Fruit fly (Drosophila melanogaster) whole organism, adult: ENCODE measurements around the gene tld.

Experiments used
- CG11617 ChIP-seq: fragments of 200-800 bp; sonication (Bioruptor generic); optimal IDR thresholded peaks from 2 replicates; lab custom pipeline; 2017; ENCODE audit warnings: mild to moderate bottlenecking, missing biosample characterization, missing genetic modification reagents, missing genetic modification characterization
- CG12768 ChIP-seq: fragments of 200-800 bp; sonication (Bioruptor generic); optimal IDR thresholded peaks from 2 replicates; lab custom pipeline; 2017; ENCODE audit warnings: missing biosample characterization, missing genetic modification characterization, mild to moderate bottlenecking, moderate library complexity, missing genetic modification reagents
- CG14711 ChIP-seq: fragments of 200-800 bp; sonication (Bioruptor generic); optimal IDR thresholded peaks from 2 replicates; lab custom pipeline; 2018; ENCODE audit warnings: missing biosample characterization, mild to moderate bottlenecking, missing genetic modification characterization, moderate library complexity
- CG1620 ChIP-seq: fragments of 200-800 bp; sonication (Bioruptor generic); optimal IDR thresholded peaks from 2 replicates; lab custom pipeline; 2016; ENCODE audit warnings: missing biosample characterization, missing genetic modification characterization
- CG33017 ChIP-seq: fragments of 200-800 bp; sonication (Bioruptor generic); optimal IDR thresholded peaks from 2 replicates; lab custom pipeline; 2018; ENCODE audit warnings: missing biosample characterization, mild to moderate bottlenecking, missing genetic modification characterization, moderate library complexity
- CG5204 ChIP-seq: fragments of 200-800 bp; sonication (Bioruptor generic); optimal IDR thresholded peaks from 2 replicates; lab custom pipeline; 2016; ENCODE audit warnings: missing biosample characterization, missing genetic modification characterization
- CG7045 ChIP-seq: fragments of 200-800 bp; sonication (Bioruptor generic); optimal IDR thresholded peaks from 2 replicates; lab custom pipeline; 2017; ENCODE audit warnings: missing biosample characterization, mild to moderate bottlenecking, missing genetic modification characterization
- CG7101 ChIP-seq: fragments of 200-800 bp; sonication (Bioruptor generic); optimal IDR thresholded peaks from 2 replicates; lab custom pipeline; 2018; ENCODE audit warnings: missing biosample characterization, mild to moderate bottlenecking, missing genetic modification characterization, moderate library complexity
- Clk ChIP-seq: fragments of 200-800 bp; sonication (Bioruptor generic); optimal IDR thresholded peaks from 2 replicates; lab custom pipeline; 2017; ENCODE audit warnings: missing biosample characterization, missing genetic modification characterization
- Crg-1 ChIP-seq: fragments of 200-800 bp; sonication (Bioruptor generic); optimal IDR thresholded peaks from 2 replicates; lab custom pipeline; 2016; ENCODE audit warnings: missing biosample characterization, missing genetic modification characterization
- Hr96 ChIP-seq: fragments of 200-800 bp; sonication (Bioruptor generic); optimal IDR thresholded peaks from 2 replicates; lab custom pipeline; 2016; ENCODE audit warnings: missing biosample characterization, missing genetic modification characterization
- Mnt ChIP-seq: fragments of 200-800 bp; sonication (Bioruptor generic); optimal IDR thresholded peaks from 2 replicates; lab custom pipeline; 2016; ENCODE audit warnings: missing biosample characterization, mild to moderate bottlenecking, missing genetic modification characterization
- bab1 ChIP-seq: fragments of 200-800 bp; sonication (Bioruptor generic); optimal IDR thresholded peaks from 3 replicates; lab custom pipeline; 2019; ENCODE audit warnings: missing biosample characterization, mild to moderate bottlenecking, missing genetic modification characterization, moderate library complexity
- cic ChIP-seq: fragments of 200-800 bp; sonication (Bioruptor generic); optimal IDR thresholded peaks from 2 replicates; lab custom pipeline; 2017; ENCODE audit warnings: missing biosample characterization, mild to moderate bottlenecking, missing genetic modification characterization, moderate library complexity
- cnc ChIP-seq, 2 experiments: fragments of >200 bp; optimal IDR thresholded peaks; 2 replicates each; lab custom pipeline; 2017
- kay ChIP-seq: fragments of 200-800 bp; sonication (Bioruptor generic); peaks from one replicate; lab custom pipeline; 2016; ENCODE audit warnings: missing biosample characterization, missing genetic modification characterization, borderline replicate concordance
- ovo ChIP-seq: fragments of 200-800 bp; sonication (Bioruptor generic); optimal IDR thresholded peaks from 2 replicates; lab custom pipeline; 2016; ENCODE audit warnings: missing biosample characterization, missing genetic modification characterization
- pad ChIP-seq: fragments of 200-800 bp; sonication (Bioruptor generic); optimal IDR thresholded peaks from 3 replicates; lab custom pipeline; 2017; ENCODE audit warnings: missing biosample characterization, missing genetic modification characterization, mild to moderate bottlenecking, moderate library complexity, missing genetic modification reagents
- tj ChIP-seq: fragments of 200-800 bp; sonication (Bioruptor generic); optimal IDR thresholded peaks from 3 replicates; lab custom pipeline; 2017; ENCODE audit warnings: missing biosample characterization, mild to moderate bottlenecking, missing genetic modification characterization, moderate library complexity
- toe ChIP-seq: fragments of 200-800 bp; sonication (Bioruptor generic); optimal IDR thresholded peaks from 2 replicates; lab custom pipeline; 2016; ENCODE audit warnings: missing biosample characterization, missing genetic modification characterization

Gene tld

DNA sequence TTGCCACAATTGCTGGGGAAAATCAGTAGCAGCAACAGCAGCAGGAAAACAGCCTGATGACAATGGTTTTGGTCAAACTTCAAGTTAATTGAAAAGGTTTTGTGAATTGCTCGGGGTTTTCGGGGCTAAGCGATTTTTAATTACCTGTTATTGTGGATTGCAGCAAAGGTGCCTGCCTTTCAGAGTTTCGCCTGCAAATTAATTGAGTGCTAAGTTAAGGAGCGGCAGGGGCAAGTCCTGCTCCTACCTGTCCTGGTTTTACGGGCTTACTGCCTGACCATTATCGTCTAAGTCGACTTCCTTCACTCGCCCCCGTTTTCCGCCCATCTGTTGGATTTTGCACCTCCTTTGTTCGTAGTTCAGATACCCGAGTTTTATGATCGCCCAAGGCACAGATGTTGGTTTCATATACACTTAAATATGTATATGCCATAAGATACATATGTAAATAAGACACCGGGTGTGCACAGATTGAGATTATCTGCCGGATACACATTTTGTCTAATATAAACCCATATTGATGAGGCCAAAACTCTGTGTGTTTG lies 23.1 kb upstream of the tld start:
- no peak for TF ChIP-seq kay (GFP tag; lab: Kevin White, UChicago)
- no peak for TF ChIP-seq CG11617 (GFP tag; lab: Kevin White, UChicago)
- TF ChIP-seq Hr96 (GFP tag; lab: Kevin White, UChicago), result no peak
- TF ChIP-seq CG33017 (tag; lab: Kevin White, UChicago), result no peak
- no peak for TF ChIP-seq Clk (GFP tag; lab: Kevin White, UChicago)
- TF ChIP-seq Crg-1 (GFP tag; lab: Kevin White, UChicago), result no peak
- TF ChIP-seq cnc (optimal IDR thresholded peaks at IDR 0.05; lab: Kevin White, UChicago), result no peak
- no peak for TF ChIP-seq tj (GFP tag; lab: Kevin White, UChicago)
- TF ChIP-seq bab1 (GFP tag; lab: Kevin White, UChicago), result no peak
- TF ChIP-seq cic (GFP tag; lab: Kevin White, UChicago), result no peak
- TF ChIP-seq ovo (GFP tag; lab: Kevin White, UChicago), result no peak
- TF ChIP-seq toe (GFP tag; lab: Kevin White, UChicago), result no peak

DNA sequence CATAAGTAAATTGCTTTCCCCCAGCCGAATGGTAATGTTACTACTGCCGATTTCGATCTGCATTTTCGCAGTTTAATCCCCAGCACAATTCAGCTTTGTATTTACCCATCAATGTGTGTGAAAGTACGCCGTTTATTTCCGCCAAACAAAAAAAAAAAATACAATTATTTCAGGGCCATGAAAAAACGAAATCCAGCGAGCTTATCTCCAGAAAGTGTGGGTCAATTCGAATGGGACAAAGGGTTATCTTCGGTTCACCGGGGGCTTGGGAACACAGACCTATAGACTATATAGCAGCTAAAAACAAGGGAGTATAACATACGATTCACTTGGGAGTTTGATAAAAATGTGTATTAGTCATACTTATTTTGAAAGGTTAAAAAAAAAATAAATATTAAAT lies 22.5 kb upstream of the tld start:
- TF ChIP-seq Crg-1 (GFP tag; lab: Kevin White, UChicago) (no peak), cic (GFP tag; lab: Kevin White, UChicago) (peak; percentile 8), CG5204 (GFP tag; lab: Kevin White, UChicago) (no peak), Clk (GFP tag; lab: Kevin White, UChicago) (no peak), CG11617 (GFP tag; lab: Kevin White, UChicago) (no peak)

DNA sequence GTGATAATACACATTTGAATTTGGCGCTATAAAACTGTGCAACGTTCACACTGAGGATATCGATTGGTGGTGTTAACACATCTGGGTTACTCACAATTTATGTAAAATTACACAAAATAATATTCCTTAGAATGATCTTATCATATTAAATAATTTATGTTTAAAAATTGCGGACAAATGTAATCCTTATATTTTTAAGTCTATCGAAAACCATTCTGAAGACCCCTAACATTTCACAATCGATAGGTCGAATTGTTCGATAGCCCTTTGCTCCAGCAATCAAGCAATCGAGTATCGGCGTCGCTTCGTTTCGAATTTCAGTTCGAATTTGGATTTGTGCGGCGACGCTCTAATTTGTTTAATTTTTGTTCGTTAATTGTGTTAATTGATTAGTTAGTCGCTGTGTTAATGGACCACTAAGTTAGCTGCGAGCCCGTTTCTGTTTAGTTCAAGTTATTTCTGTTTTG lies 4.1 kb downstream of the tld start, which contains the start of gene asp:
TSS of gene asp (plus strand) at position 289 of the 467 bp plus-strand sequence.
- TF ChIP-seq Hr96 (GFP tag; lab: Kevin White, UChicago) (no peak), CG14711 (tag; lab: Kevin White, UChicago) (peak; percentile 17), Clk (GFP tag; lab: Kevin White, UChicago) (no peak), cic (GFP tag; lab: Kevin White, UChicago) (no peak), CG7045 (no peak), CG7101 (peak; percentile 12), CG1620 (GFP tag; lab: Kevin White, UChicago) (peak; percentile 45), bab1 (GFP tag; lab: Kevin White, UChicago) (peak; percentile 28), CG12768 (GFP tag; lab: Kevin White, UChicago) (no peak), cnc (optimal IDR thresholded peaks at IDR 0.05; lab: Kevin White, UChicago) (no peak), Crg-1 (GFP tag; lab: Kevin White, UChicago) (no peak), CG33017 (tag; lab: Kevin White, UChicago) (no peak), CG5204 (GFP tag; lab: Kevin White, UChicago) (peak; percentile 42), kay (GFP tag; lab: Kevin White, UChicago) (peak; percentile 52), CG11617 (GFP tag; lab: Kevin White, UChicago) (no peak), toe (GFP tag; lab: Kevin White, UChicago) (peak; percentile 58), Mnt (GFP tag; lab: Kevin White, UChicago) (no peak), tj (GFP tag; lab: Kevin White, UChicago) (no peak), ovo (GFP tag; lab: Kevin White, UChicago) (no peak), pad (no peak)

DNA sequence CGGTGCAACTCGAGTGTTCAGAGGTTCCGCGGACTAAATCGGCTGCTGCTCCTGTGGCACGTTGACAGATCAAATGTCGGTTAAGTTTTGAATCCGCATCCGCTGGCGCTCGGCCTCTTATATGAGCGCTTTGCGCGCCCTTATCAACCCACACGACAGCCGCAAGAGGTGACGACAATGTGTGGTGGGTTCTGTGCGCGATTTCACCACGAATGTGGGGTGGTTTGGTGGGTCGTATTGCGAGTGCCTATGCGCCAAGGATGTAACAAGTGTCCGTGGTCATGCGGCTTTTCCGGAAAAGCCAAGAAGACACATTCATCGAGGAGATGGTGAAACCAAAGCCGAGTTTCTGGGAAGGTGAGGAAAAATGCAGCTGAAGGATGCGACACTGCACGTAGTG lies 15.4 kb downstream of the tld start, which contains the start of gene AstA:
TSS of gene AstA (minus strand) at position 101 of the 400 bp plus-strand sequence.
- TF ChIP-seq Hr96 (GFP tag; lab: Kevin White, UChicago) (no peak), CG33017 (tag; lab: Kevin White, UChicago) (no peak), bab1 (GFP tag; lab: Kevin White, UChicago) (no peak), Crg-1 (GFP tag; lab: Kevin White, UChicago) (no peak), CG5204 (GFP tag; lab: Kevin White, UChicago) (no peak), CG12768 (GFP tag; lab: Kevin White, UChicago) (no peak), cic (GFP tag; lab: Kevin White, UChicago) (no peak), tj (GFP tag; lab: Kevin White, UChicago) (no peak), CG7101 (no peak), ovo (GFP tag; lab: Kevin White, UChicago) (no peak), kay (GFP tag; lab: Kevin White, UChicago) (no peak), cnc (optimal IDR thresholded peaks at IDR 0.05; lab: Kevin White, UChicago) (no peak)

DNA sequence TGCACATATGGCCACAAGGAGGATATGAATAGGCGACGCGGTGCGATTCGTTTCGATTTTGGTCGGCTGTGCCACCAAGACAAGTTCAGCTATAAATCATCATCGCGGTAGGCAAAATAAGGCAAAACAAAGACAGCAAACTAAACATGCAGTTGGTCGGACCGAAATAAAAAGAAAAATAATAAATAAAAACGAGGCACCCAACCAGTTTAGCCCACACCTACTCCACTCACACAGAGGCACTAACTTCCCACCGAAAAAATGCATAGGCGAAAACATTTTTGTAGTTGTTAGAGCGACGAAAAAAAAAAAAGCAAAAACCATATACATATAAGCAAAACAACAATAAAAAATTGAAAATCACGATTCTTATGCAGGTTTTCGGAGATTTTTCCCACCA lies 17.2 kb downstream of the tld start:
- TF ChIP-seq Clk (GFP tag; lab: Kevin White, UChicago) (no peak), Crg-1 (GFP tag; lab: Kevin White, UChicago) (no peak), kay (GFP tag; lab: Kevin White, UChicago) (peak; percentile 21), CG14711 (tag; lab: Kevin White, UChicago) (no peak)

DNA sequence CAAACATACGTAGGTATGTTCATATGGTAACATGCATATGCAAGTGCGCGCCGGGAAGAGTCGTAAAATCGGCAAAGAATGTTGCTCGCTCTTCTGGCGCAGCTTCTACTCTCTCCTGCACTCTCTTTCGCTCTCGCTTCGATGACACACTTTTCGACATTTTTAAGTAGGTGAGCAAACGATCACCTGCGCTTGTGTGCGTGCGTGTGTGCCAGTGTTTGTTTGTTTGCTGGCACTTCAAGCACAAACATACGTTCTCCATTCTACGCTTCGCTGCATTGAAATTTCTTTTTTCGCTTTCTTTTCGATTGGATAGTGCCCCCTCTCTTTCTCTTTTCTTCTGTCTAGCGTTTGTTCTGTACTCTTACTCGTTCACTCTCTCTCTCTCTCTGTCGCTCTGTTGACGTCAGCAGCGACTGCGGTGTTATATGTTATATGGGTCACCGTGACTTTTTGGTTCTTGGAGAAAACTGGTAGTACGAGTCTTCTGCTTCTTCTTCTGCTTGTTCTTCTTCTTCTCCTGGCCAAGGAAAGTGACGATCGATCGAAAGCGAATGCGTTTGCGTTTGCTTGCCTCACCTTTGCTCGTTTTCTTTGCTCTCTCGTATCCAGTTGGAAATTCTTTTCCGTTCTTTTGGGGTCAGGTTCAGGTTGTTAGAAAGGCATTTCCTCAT lies 18.3 kb downstream of the tld start:
- TF ChIP-seq Hr96 (GFP tag; lab: Kevin White, UChicago), result no peak
- TF ChIP-seq tj (GFP tag; lab: Kevin White, UChicago), result no peak
- no peak for TF ChIP-seq Mnt (GFP tag; lab: Kevin White, UChicago)
- no peak for TF ChIP-seq pad
